Fruit fly (Drosophila melanogaster): ENCODE measurements around the gene CASK.

The CASK gene

dm6 chr3R:21822562-21822933, at the start of gene CASK:
TSS of gene CASK (minus strand) at chr3R:21822674.
- TF ChIP-seq psq (optimal IDR thresholded peaks at IDR 0.05) (no peak), pan (optimal IDR thresholded peaks at IDR 0.05) (no peak), usp (GFP tag; optimal IDR thresholded peaks at IDR 0.05) (no peak), Dll (optimal IDR thresholded peaks at IDR 0.05) (no peak), CG8478 (optimal IDR thresholded peaks at IDR 0.05) (no peak), EcR (GFP tag; optimal IDR thresholded peaks at IDR 0.05) (no peak)

DNA sequence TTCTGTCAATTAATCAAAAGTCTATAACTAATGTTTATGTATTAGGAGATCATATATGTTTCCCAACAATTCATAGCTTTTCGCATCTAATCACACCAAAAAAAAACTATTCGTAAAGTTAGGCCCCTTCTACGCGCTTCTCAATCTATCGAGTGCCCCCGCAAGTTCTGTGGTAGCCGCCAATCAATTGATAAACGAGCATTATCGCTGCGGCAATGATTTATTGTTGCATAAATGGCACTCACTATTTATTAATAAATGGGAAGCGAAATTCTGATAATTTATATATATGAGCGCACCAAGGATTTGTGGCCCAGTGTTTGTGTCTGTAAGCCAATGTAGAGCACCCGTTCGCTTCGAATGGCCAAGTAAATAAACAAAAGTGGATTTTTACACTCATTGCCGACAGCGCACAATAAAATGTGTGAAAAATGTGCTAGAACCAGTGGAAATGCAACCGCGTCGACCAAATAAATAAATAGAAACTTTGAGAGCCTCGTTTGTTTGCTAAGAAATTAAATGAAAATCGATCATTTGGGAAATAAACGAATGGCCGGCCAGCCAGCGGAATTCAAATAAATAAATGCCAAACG, 49.0 kb upstream of the CASK start:
- no peak for TF ChIP-seq usp (GFP tag; optimal IDR thresholded peaks at IDR 0.05)
- TF ChIP-seq CG8478 (optimal IDR thresholded peaks at IDR 0.05): no peak
- TF ChIP-seq Dll (optimal IDR thresholded peaks at IDR 0.05): no peak
- TF ChIP-seq pan (optimal IDR thresholded peaks at IDR 0.05): no peak
- TF ChIP-seq psq (optimal IDR thresholded peaks at IDR 0.05): no peak
- TF ChIP-seq EcR (GFP tag; optimal IDR thresholded peaks at IDR 0.05): no peak

DNA sequence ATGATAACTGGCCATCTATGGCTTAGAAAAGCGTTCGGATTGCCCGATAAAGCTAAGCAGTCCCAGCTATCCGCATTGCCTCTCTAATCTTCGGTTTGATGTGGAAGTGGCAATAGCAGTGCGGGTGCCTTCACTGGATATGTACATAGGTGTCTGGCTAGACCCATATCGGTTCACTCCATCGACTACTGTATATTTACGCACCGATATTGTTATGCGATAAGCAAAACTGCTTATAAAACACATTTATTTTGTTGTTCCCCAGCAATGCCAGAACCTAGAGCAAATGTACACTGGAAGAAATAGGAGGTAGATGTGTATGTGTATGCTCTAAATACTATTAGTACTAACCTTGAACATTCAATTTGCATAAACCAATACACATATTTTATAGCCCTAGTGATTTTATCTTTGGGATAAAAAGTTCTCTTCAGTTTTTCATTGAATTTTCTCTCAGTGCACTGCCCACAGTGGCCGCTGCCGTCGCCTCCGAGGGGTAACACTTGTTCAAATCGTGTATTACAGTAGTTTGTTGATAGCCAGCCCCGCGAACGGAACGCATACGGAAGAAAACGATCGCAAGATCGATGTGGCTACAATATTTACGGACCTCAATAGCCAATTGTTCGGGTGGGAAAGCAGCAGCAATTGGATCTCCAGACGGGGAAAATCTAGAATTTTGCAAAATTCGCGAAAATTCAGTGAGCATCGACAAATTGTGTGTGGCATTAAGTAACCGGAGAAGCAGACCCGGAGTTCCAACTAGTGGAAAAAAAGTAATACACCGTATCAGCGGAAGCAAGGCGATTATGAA, 47.9 kb upstream of the CASK start, which contains the start of gene CG31431:
Gene CG31431 (plus strand): TSS at position 524 of the 814 bp plus-strand sequence.
- no peak for TF ChIP-seq usp (GFP tag; optimal IDR thresholded peaks at IDR 0.05)
- no peak for TF ChIP-seq EcR (GFP tag; optimal IDR thresholded peaks at IDR 0.05)
- no peak for TF ChIP-seq psq (optimal IDR thresholded peaks at IDR 0.05)
- no peak for TF ChIP-seq CG8478 (optimal IDR thresholded peaks at IDR 0.05)
- TF ChIP-seq pan (optimal IDR thresholded peaks at IDR 0.05): no peak
- no peak for TF ChIP-seq Dll (optimal IDR thresholded peaks at IDR 0.05)

DNA sequence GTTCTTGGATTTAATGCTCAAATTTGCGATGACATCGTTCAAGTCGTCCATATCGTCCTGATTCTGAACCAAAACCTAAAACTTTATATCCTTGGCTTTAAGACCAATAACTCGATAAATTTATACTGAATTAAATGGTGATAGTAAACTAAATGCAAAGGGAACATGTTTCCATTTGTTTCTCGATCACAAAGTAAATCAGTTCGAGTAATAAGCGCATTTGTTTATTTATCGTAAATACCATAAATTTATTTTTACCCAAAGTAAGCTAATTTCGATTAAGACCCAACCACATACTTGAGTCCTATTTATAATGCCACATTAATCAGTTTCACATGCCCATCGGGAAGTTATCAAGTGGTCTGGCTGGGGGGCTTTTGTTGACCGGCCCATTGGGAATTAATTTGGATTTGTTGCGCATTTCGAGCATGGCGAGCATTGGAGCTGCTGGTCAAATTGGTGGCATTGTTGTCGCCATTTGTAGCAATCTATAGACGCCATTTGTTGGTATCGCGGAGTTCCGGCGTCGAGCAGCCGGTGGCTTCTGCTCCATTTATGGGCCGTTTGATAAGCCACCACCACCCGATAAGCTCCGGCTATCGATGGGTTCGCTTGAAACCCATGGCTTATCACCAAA, 47.1 kb upstream of the CASK start, which contains the start of gene CG31174:
Gene CG31174 (minus strand): TSS at position 51 of the 637 bp plus-strand sequence.
- TF ChIP-seq pan (optimal IDR thresholded peaks at IDR 0.05): no peak
- TF ChIP-seq Dll (optimal IDR thresholded peaks at IDR 0.05): no peak
- no peak for TF ChIP-seq usp (GFP tag; optimal IDR thresholded peaks at IDR 0.05)
- TF ChIP-seq EcR (GFP tag; optimal IDR thresholded peaks at IDR 0.05): no peak
- TF ChIP-seq CG8478 (optimal IDR thresholded peaks at IDR 0.05): no peak
- TF ChIP-seq psq (optimal IDR thresholded peaks at IDR 0.05): no peak

DNA sequence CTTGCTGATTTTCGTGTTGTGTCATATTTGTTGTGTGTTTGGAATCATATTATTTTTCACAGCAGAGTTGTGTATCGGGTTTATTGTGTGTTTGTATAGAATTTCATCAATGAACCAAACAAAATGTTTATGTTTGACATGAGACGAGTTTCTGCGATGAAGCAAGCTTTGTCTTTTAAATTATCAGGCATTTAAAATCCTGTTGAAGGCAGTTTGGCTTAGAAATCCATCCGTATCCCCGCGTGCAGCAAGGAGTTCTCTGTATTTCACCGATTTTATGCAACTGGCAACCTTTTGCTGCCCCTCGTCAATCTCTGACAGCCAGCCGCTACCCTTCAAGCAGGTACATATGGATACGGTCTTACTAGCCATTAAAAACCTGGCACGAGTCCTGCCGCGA, 45.3 kb upstream of the CASK start, which contains the start of the genes CG6569 and Cby:
Gene CG6569 (minus strand): TSS at position 101 of the 400 bp plus-strand sequence.
Gene Cby (plus strand): TSS at position 185 of the 400 bp plus-strand sequence.
- TF ChIP-seq EcR (GFP tag; optimal IDR thresholded peaks at IDR 0.05) (no peak), psq (optimal IDR thresholded peaks at IDR 0.05) (no peak), pan (optimal IDR thresholded peaks at IDR 0.05) (no peak), Dll (optimal IDR thresholded peaks at IDR 0.05) (no peak), CG8478 (optimal IDR thresholded peaks at IDR 0.05) (no peak), usp (GFP tag; optimal IDR thresholded peaks at IDR 0.05) (no peak)

- TF ChIP-seq pan (optimal IDR thresholded peaks at IDR 0.05) (no peak), Dll (optimal IDR thresholded peaks at IDR 0.05) (no peak), usp (GFP tag; optimal IDR thresholded peaks at IDR 0.05) (no peak), EcR (GFP tag; optimal IDR thresholded peaks at IDR 0.05) (no peak), psq (optimal IDR thresholded peaks at IDR 0.05) (no peak), CG8478 (optimal IDR thresholded peaks at IDR 0.05) (no peak)
These were observed 42.5 kb upstream of the CASK start, which contains the start of gene lsn for dm6 chr3R:21864992-21865391. TSS of gene lsn (plus strand) at chr3R:21865168.

- TF ChIP-seq CG8478 (optimal IDR thresholded peaks at IDR 0.05) (no peak), psq (optimal IDR thresholded peaks at IDR 0.05) (no peak), Dll (optimal IDR thresholded peaks at IDR 0.05) (no peak), pan (optimal IDR thresholded peaks at IDR 0.05) (no peak), usp (GFP tag; optimal IDR thresholded peaks at IDR 0.05) (no peak), EcR (GFP tag; optimal IDR thresholded peaks at IDR 0.05) (no peak)
These were observed 42.0 kb upstream of the CASK start for dm6 chr3R:21864484-21864883.

- TF ChIP-seq psq (optimal IDR thresholded peaks at IDR 0.05): no peak
- no peak for TF ChIP-seq EcR (GFP tag; optimal IDR thresholded peaks at IDR 0.05)
- TF ChIP-seq usp (GFP tag; optimal IDR thresholded peaks at IDR 0.05): no peak
- no peak for TF ChIP-seq Dll (optimal IDR thresholded peaks at IDR 0.05)
- TF ChIP-seq CG8478 (optimal IDR thresholded peaks at IDR 0.05): no peak
- TF ChIP-seq pan (optimal IDR thresholded peaks at IDR 0.05): no peak
These were observed 41.4 kb upstream of the CASK start for dm6 chr3R:21863817-21864384.

- TF ChIP-seq usp (GFP tag; optimal IDR thresholded peaks at IDR 0.05) (no peak), EcR (GFP tag; optimal IDR thresholded peaks at IDR 0.05) (no peak), CG8478 (optimal IDR thresholded peaks at IDR 0.05) (no peak), psq (optimal IDR thresholded peaks at IDR 0.05) (no peak), pan (optimal IDR thresholded peaks at IDR 0.05) (no peak), Dll (optimal IDR thresholded peaks at IDR 0.05) (no peak)
These were observed 40.4 kb upstream of the CASK start for dm6 chr3R:21862868-21863267.

DNA sequence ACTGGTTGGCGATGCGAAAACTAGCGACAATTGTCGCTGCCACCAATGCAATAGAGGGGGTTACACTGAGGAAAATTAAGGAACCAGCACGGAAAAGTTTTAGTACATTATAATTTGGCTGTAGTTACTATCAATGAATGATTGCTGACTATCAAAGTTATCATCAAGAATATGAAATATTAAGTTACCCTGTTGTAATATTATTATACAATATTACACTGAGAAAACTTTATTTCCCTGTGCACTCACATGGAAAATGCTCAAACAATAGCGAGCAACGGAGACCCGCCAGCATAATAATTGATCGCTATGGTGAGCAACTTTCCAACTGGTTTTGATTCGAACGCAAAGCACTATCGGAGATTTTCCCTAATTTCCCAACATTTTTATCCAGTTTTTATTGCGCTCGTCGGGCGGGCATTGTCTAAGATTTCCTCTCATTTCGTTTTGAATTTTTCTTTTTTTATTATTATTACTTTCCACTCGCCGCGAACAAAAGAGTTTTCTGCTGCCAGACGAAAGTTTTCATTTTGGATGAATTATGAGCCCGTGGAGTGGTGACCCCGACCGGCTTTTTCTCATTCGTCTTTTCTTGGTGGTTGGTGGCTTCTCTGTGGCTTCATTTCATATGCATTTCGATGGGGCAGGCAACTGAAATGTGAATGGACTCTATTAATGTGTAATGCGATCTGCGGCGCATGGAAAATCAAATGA, 39.8 kb upstream of the CASK start:
- TF ChIP-seq EcR (GFP tag; optimal IDR thresholded peaks at IDR 0.05): no peak
- no peak for TF ChIP-seq usp (GFP tag; optimal IDR thresholded peaks at IDR 0.05)

DNA sequence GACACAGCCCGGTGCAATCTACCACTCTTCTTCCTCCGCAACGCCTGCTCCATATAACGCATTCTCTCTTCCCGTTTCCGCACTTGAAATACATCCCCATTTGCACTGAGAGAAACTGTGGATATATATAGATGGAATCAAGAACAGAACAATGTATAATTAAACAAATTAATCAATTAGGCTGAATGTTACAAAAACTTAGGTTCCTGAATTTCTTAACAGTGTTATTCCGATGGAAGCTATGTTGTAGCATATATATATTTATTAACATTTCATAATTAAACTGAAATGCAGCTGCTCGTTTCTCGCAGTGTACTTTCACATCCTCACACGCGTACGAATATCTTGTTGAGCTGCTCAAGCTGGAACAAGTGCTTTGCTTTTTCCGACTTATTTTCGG, 37.0 kb upstream of the CASK start:
- TF ChIP-seq psq (optimal IDR thresholded peaks at IDR 0.05) (no peak), EcR (GFP tag; optimal IDR thresholded peaks at IDR 0.05) (no peak), Dll (optimal IDR thresholded peaks at IDR 0.05) (no peak), CG8478 (optimal IDR thresholded peaks at IDR 0.05) (no peak), usp (GFP tag; optimal IDR thresholded peaks at IDR 0.05) (no peak), pan (optimal IDR thresholded peaks at IDR 0.05) (no peak)

Data from whole organism.